Worm (Caenorhabditis elegans) whole organism, L4 larva: ENCODE results near the gene pgm-2.

Source experiments
- D1046.2 ChIP-seq: fragments of 200-800 bp; sonication (Bioruptor generic); IDR thresholded peaks from 2 replicates; pipeline ENCODE4 v1.3.6; 2022; ENCODE audit warnings: missing genetic modification characterization, missing compliant biosample characterization
- F10B5.3 ChIP-seq: sonication (generic microtip); optimal IDR thresholded peaks from 2 replicates; lab custom pipeline; 2016; ENCODE audit warnings: mild to moderate bottlenecking, missing genetic modification characterization, missing compliant biosample characterization
- F26F4.8 ChIP-seq: fragments of 200-800 bp; sonication (Bioruptor generic); conservative IDR thresholded peaks from 2 replicates; pipeline ENCODE4 v1.3.6; 2022; ENCODE audit warnings: missing genetic modification characterization, missing compliant biosample characterization
- F37D6.2 ChIP-seq: sonication (generic microtip); optimal IDR thresholded peaks from 2 replicates; lab custom pipeline; 2016; ENCODE audit warnings: mild to moderate bottlenecking, missing genetic modification characterization, missing compliant biosample characterization
- F44E2.7 ChIP-seq: fragments of 200-800 bp; sonication (Bioruptor generic); IDR thresholded peaks from 2 replicates; pipeline ENCODE4 v2.1.2; 2022; ENCODE audit warnings: missing genetic modification characterization, missing compliant biosample characterization
- F49E8.2 ChIP-seq: sonication (generic microtip); optimal IDR thresholded peaks from 2 replicates; lab custom pipeline; 2016; ENCODE audit warnings: missing compliant biosample characterization, mild to moderate bottlenecking, missing genetic modification characterization, borderline replicate concordance
- R02D3.7 ChIP-seq: fragments of 150-350 bp; sonication (generic microtip); optimal IDR thresholded peaks from 3 replicates; lab custom pipeline; 2014; ENCODE audit warnings: missing biosample characterization, missing genetic modification characterization
- T20F7.1 ChIP-seq: fragments of 200-800 bp; sonication (Bioruptor generic); optimal IDR thresholded peaks from 2 replicates; lab custom pipeline; 2018; ENCODE audit warnings: mild to moderate bottlenecking, missing genetic modification characterization, missing compliant biosample characterization
- T26A8.4 ChIP-seq: fragments of 200-800 bp; sonication (Bioruptor generic); IDR thresholded peaks from 2 replicates; pipeline ENCODE4 v1.3.6; 2022; ENCODE audit warnings: missing genetic modification characterization, missing compliant biosample characterization
- Y105C5A.15 ChIP-seq: fragments of 200-800 bp; sonication (Bioruptor generic); IDR thresholded peaks from 2 replicates; pipeline ENCODE4 v1.3.6; 2022; ENCODE audit warnings: missing genetic modification characterization, missing compliant biosample characterization
- Y5F2A.4 ChIP-seq: fragments of 200-800 bp; sonication (Bioruptor generic); optimal IDR thresholded peaks from 2 replicates; lab custom pipeline; 2018; ENCODE audit warnings: mild to moderate bottlenecking, missing genetic modification characterization, missing compliant biosample characterization
- ZK546.5 ChIP-seq, 2 experiments: sonication (generic microtip); optimal IDR thresholded peaks; 2 replicates each; lab custom pipeline; 2017; ENCODE audit warnings: missing biosample characterization in 2 of 2, missing genetic modification characterization in 2 of 2
- aly-2 ChIP-seq: sonication (generic microtip); optimal IDR thresholded peaks from 2 replicates; lab custom pipeline; 2018; ENCODE audit warnings: missing biosample characterization, missing genetic modification characterization
- ama-1 ChIP-seq: fragments of 150-350 bp; optimal IDR thresholded peaks from 2 replicates; lab custom pipeline; 2014; ENCODE audit warnings: inconsistent platforms, mixed read lengths
- attf-4 ChIP-seq: sonication (generic microtip); optimal IDR thresholded peaks from 3 replicates; lab custom pipeline; 2017; ENCODE audit warnings: missing biosample characterization, missing genetic modification characterization
- ceh-28 ChIP-seq: fragments of 150-350 bp; optimal IDR thresholded peaks from 2 replicates; lab custom pipeline; 2014; ENCODE audit warnings: missing biosample characterization, missing genetic modification reagents, missing genetic modification characterization
- ceh-44 ChIP-seq: fragments of 200-800 bp; sonication (Bioruptor generic); IDR thresholded peaks from 2 replicates; pipeline ENCODE4 v1.3.6; 2022; ENCODE audit warnings: missing genetic modification reagents, missing genetic modification characterization, missing compliant biosample characterization
- ceh-82 ChIP-seq: sonication (generic microtip); optimal IDR thresholded peaks from 2 replicates; lab custom pipeline; 2017; ENCODE audit warnings: missing biosample characterization, missing genetic modification characterization
- cey-2 ChIP-seq: sonication (generic microtip); optimal IDR thresholded peaks from 3 replicates; lab custom pipeline; 2017; ENCODE audit warnings: missing genetic modification characterization, mild to moderate bottlenecking, missing compliant biosample characterization, antibody characterized with exemption, borderline replicate concordance; ENCODE audit not compliant: insufficient read depth
- daf-12 ChIP-seq: fragments of 150-350 bp; optimal IDR thresholded peaks from 2 replicates; lab custom pipeline; 2014; ENCODE audit warnings: missing biosample characterization, missing genetic modification reagents, missing genetic modification characterization
- dmd-6 ChIP-seq: fragments of 200-800 bp; sonication (Bioruptor generic); IDR thresholded peaks from 2 replicates; pipeline ENCODE4 v1.3.6; 2022; ENCODE audit warnings: missing genetic modification reagents, missing genetic modification characterization, missing compliant biosample characterization
- dve-1 ChIP-seq: sonication (generic microtip); optimal IDR thresholded peaks from 2 replicates; lab custom pipeline; 2017; ENCODE audit warnings: antibody characterized with exemption, mild to moderate bottlenecking, missing genetic modification characterization, missing compliant biosample characterization; ENCODE audit not compliant: insufficient read depth
- egl-27 ChIP-seq: sonication (generic microtip); optimal IDR thresholded peaks from 3 replicates; lab custom pipeline; 2017; ENCODE audit warnings: missing biosample characterization, missing genetic modification reagents, missing genetic modification characterization
- egl-43 ChIP-seq: fragments of 200-800 bp; sonication (Bioruptor generic); IDR thresholded peaks from 2 replicates; pipeline ENCODE4 v1.3.6; 2022; ENCODE audit warnings: missing genetic modification reagents, missing genetic modification characterization, missing compliant biosample characterization
- fkh-10 ChIP-seq: fragments of 150-350 bp; optimal IDR thresholded peaks from 2 replicates; lab custom pipeline; 2014; ENCODE audit warnings: missing biosample characterization, missing genetic modification reagents, missing genetic modification characterization
- fos-1 ChIP-seq: fragments of 150-350 bp; optimal IDR thresholded peaks from 2 replicates; lab custom pipeline; 2014; ENCODE audit warnings: missing biosample characterization, missing genetic modification characterization
- hlh-11 ChIP-seq: fragments of 200-800 bp; sonication (Bioruptor generic); optimal IDR thresholded peaks from 2 replicates; lab custom pipeline; 2018; ENCODE audit warnings: mild to moderate bottlenecking, missing genetic modification characterization, missing compliant biosample characterization
- hmg-1.1 ChIP-seq: fragments of 200-800 bp; sonication (Bioruptor generic); IDR thresholded peaks from 2 replicates; pipeline ENCODE4 v1.3.6; 2022; ENCODE audit warnings: missing genetic modification reagents, missing genetic modification characterization, missing compliant biosample characterization
- jun-1 ChIP-seq: fragments of 150-350 bp; optimal IDR thresholded peaks from 2 replicates; lab custom pipeline; 2014; ENCODE audit warnings: missing biosample characterization, missing genetic modification reagents, missing genetic modification characterization
- lim-7 ChIP-seq: fragments of 200-800 bp; sonication (Bioruptor generic); IDR thresholded peaks from 2 replicates; pipeline ENCODE4 v1.3.6; 2022; ENCODE audit warnings: missing genetic modification characterization, missing compliant biosample characterization
- lin-38 ChIP-seq: fragments of 200-800 bp; sonication (Bioruptor generic); IDR thresholded peaks from 2 replicates; pipeline ENCODE4 v1.3.6; 2022; ENCODE audit warnings: missing genetic modification reagents, missing genetic modification characterization, missing compliant biosample characterization
- lsy-2 ChIP-seq, 2 experiments: fragments of 150-350 bp in 1 of 2; sonication (generic microtip) in 1 of 2; optimal IDR thresholded peaks; 2 replicates each; lab custom pipeline; 2014 to 2017; ENCODE audit warnings: missing biosample characterization in 2 of 2, missing genetic modification characterization in 2 of 2
- madf-5 ChIP-seq, 2 experiments: fragments of 200-800 bp; sonication (Bioruptor generic); IDR thresholded peaks; 2 replicates each; pipeline ENCODE4 v1.3.6; 2022; ENCODE audit warnings: missing compliant biosample characterization in 2 of 2, missing genetic modification characterization in 2 of 2
- madf-9 ChIP-seq: fragments of 200-800 bp; sonication (Bioruptor generic); conservative IDR thresholded peaks from 2 replicates; pipeline ENCODE4 v1.3.6; 2022; ENCODE audit warnings: missing genetic modification reagents, missing genetic modification characterization, missing compliant biosample characterization
- mxl-3 ChIP-seq: fragments of 200-800 bp; sonication (Bioruptor generic); optimal IDR thresholded peaks from 2 replicates; lab custom pipeline; 2018; ENCODE audit warnings: mild to moderate bottlenecking, missing genetic modification characterization, missing compliant biosample characterization
- nhr-10 ChIP-seq: fragments of 150-350 bp; optimal IDR thresholded peaks from 2 replicates; lab custom pipeline; 2014; ENCODE audit warnings: missing biosample characterization, missing genetic modification characterization
- nhr-102 ChIP-seq: sonication (generic microtip); optimal IDR thresholded peaks from 2 replicates; lab custom pipeline; 2016; ENCODE audit warnings: mild to moderate bottlenecking, missing genetic modification characterization, moderate library complexity, missing compliant biosample characterization
- nhr-237 ChIP-seq: sonication (generic microtip); optimal IDR thresholded peaks from 2 replicates; lab custom pipeline; 2017; ENCODE audit warnings: missing biosample characterization, missing genetic modification characterization
- nhr-28 ChIP-seq: fragments of 150-350 bp; optimal IDR thresholded peaks from 2 replicates; lab custom pipeline; 2014; ENCODE audit warnings: missing biosample characterization, missing genetic modification characterization
- nhr-48 ChIP-seq: sonication (generic microtip); optimal IDR thresholded peaks from 2 replicates; lab custom pipeline; 2016; ENCODE audit warnings: mild to moderate bottlenecking, missing genetic modification characterization, missing compliant biosample characterization
- php-3 ChIP-seq: fragments of 200-800 bp; sonication (Bioruptor generic); IDR thresholded peaks from 2 replicates; pipeline ENCODE4 v1.3.6; 2022; ENCODE audit warnings: missing genetic modification reagents, missing genetic modification characterization, missing compliant biosample characterization
- saeg-2 ChIP-seq: fragments of 200-800 bp; sonication (Bioruptor generic); IDR thresholded peaks from 2 replicates; pipeline ENCODE4 v1.3.6; 2022; ENCODE audit warnings: missing genetic modification reagents, missing genetic modification characterization, missing compliant biosample characterization
- sdz-12 ChIP-seq: fragments of 200-800 bp; sonication (Bioruptor generic); optimal IDR thresholded peaks from 2 replicates; lab custom pipeline; 2018; ENCODE audit warnings: mild to moderate bottlenecking, missing genetic modification characterization, missing compliant biosample characterization
- skn-1 ChIP-seq: fragments of 150-350 bp; optimal IDR thresholded peaks from 2 replicates; lab custom pipeline; 2014; ENCODE audit warnings: missing biosample characterization, missing genetic modification characterization
- snpc-4 ChIP-seq: fragments of 150-350 bp; optimal IDR thresholded peaks from 2 replicates; lab custom pipeline; 2014; ENCODE audit warnings: missing biosample characterization, missing genetic modification characterization
- spr-1 ChIP-seq: sonication (generic microtip); optimal IDR thresholded peaks from 2 replicates; lab custom pipeline; 2016; ENCODE audit warnings: mild to moderate bottlenecking, missing genetic modification characterization, missing compliant biosample characterization
- spr-3 ChIP-seq: fragments of 200-800 bp; sonication (Bioruptor generic); optimal IDR thresholded peaks from 2 replicates; lab custom pipeline; 2018; ENCODE audit warnings: mild to moderate bottlenecking, missing genetic modification characterization, missing compliant biosample characterization
- unc-62 ChIP-seq, 3 experiments: fragments of 150-350 bp in 1 of 3; sonication (generic microtip); optimal IDR thresholded peaks in 2 of 3; peaks in 1 of 3; 1 replicate in 1 of 3; 2 replicates in 2 of 3; lab custom pipeline; 2014 to 2017; ENCODE audit warnings: missing biosample characterization in 3 of 3, missing genetic modification characterization in 3 of 3, missing genetic modification reagents in 3 of 3, missing genotype in 1 of 3
- vab-7 ChIP-seq: fragments of 200-800 bp; sonication (Bioruptor generic); IDR thresholded peaks from 2 replicates; pipeline ENCODE4 v1.3.6; 2022; ENCODE audit warnings: missing genetic modification reagents, missing genetic modification characterization, missing compliant biosample characterization
- zag-1 ChIP-seq: fragments of 150-350 bp; optimal IDR thresholded peaks from 2 replicates; lab custom pipeline; 2014; ENCODE audit warnings: missing biosample characterization, missing genetic modification characterization
- zfp-2 ChIP-seq: sonication (generic microtip); optimal IDR thresholded peaks from 2 replicates; lab custom pipeline; 2016; ENCODE audit warnings: mild to moderate bottlenecking, missing genetic modification characterization, missing compliant biosample characterization
- zfp-3 ChIP-seq: fragments of 200-800 bp; sonication (Bioruptor generic); conservative IDR thresholded peaks from 2 replicates; pipeline ENCODE4 v1.3.6; 2022; ENCODE audit warnings: missing genetic modification reagents, missing genetic modification characterization, missing compliant biosample characterization
- zip-2 ChIP-seq: fragments of 150-350 bp; optimal IDR thresholded peaks from 2 replicates; lab custom pipeline; 2014; ENCODE audit warnings: missing biosample characterization, missing genetic modification characterization

Gene pgm-2

DNA sequence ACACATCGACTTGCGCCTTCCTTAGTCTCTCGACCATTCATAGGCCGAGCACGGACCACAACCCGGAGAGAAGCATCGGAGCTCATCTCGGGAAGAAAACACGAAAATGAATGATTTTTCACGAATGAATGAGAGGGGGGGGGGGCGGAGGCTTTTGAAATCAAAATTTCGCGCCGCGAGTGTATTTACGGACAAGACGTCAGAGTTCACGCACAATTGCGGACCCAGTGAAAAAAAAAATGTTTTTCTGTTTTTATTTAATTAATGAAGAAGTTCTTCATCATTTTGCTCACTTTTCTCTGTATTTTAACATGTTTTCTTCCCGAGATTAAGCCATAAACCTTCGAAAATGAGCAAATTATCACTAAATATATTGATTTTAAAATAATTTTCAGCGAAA, 7.9 kb downstream of the pgm-2 start, which contains the start of the genes klp-19 and slc-36.1 (continued):
- TF ChIP-seq snpc-4, result no peak
- TF ChIP-seq cey-2 (tag; lab: Kevin White, UChicago), result no peak
- no peak for TF ChIP-seq fkh-10
- TF ChIP-seq D1046.2, result no peak
- no peak for TF ChIP-seq egl-27 (tag; lab: Kevin White, UChicago)
- no peak for TF ChIP-seq skn-1 (tag; lab: Kevin White, UChicago)
- TF ChIP-seq F26F4.8, result no peak
- no peak for TF ChIP-seq fos-1 (tag; lab: Kevin White, UChicago)
- peak; percentile 67 for TF ChIP-seq lin-38
- no peak for TF ChIP-seq R02D3.7 (tag; lab: Kevin White, UChicago)
- TF ChIP-seq zfp-2 (tag; lab: Kevin White, UChicago), result no peak
- TF ChIP-seq egl-43 (GFP tag; lab: Robert Waterston, UW), result no peak
- TF ChIP-seq vab-7 (GFP tag; lab: Robert Waterston, UW), result no peak
- TF ChIP-seq ceh-44 (GFP tag; lab: Robert Waterston, UW), result no peak
- no peak for TF ChIP-seq F44E2.7 (GFP tag; lab: Robert Waterston, UW)
- no peak for TF ChIP-seq ama-1 (lab: Kevin White, UChicago)
- no peak for TF ChIP-seq aly-2 (tag; lab: Kevin White, UChicago)
- TF ChIP-seq dve-1 (tag; lab: Kevin White, UChicago), result peak; percentile 20
- TF ChIP-seq zfp-3 (GFP tag; lab: Robert Waterston, UW), result no peak
- TF ChIP-seq zag-1 (tag; lab: Kevin White, UChicago), result no peak
- 0 out of 2 replicates have a peak, but pooled peaks have one; percentile 35 for TF ChIP-seq hmg-1.1 (GFP tag; lab: Robert Waterston, UW)
- no peak for TF ChIP-seq spr-3 (GFP tag; lab: Kevin White, UChicago)
- TF ChIP-seq T26A8.4 (GFP tag; lab: Robert Waterston, UW), result no peak
- TF ChIP-seq nhr-48, result no peak
- no peak for TF ChIP-seq php-3 (GFP tag; lab: Robert Waterston, UW)
- no peak for TF ChIP-seq F37D6.2 (tag; lab: Kevin White, UChicago)
- no peak for TF ChIP-seq nhr-10 (tag; lab: Kevin White, UChicago)
- TF ChIP-seq T20F7.1, result no peak
- no peak for TF ChIP-seq lim-7 (GFP tag; lab: Robert Waterston, UW)
- TF ChIP-seq lsy-2 (tag; optimal IDR thresholded peaks at IDR 0.05; lab: Kevin White, UChicago), result peak in 1 of 2 experiments; percentile 53
- TF ChIP-seq ceh-28 (tag; lab: Kevin White, UChicago), result no peak
- TF ChIP-seq nhr-237 (tag; lab: Kevin White, UChicago), result no peak
- TF ChIP-seq F49E8.2 (tag; lab: Kevin White, UChicago), result no peak
- no peak for TF ChIP-seq nhr-28 (tag; lab: Kevin White, UChicago)
- TF ChIP-seq unc-62 (GFP tag; optimal IDR thresholded peaks at IDR 0.05 in 1 of 2; lab: Kevin White, UChicago), result no peak
- TF ChIP-seq unc-62 (tag; optimal IDR thresholded peaks at IDR 0.05; lab: Kevin White, UChicago), result no peak
- TF ChIP-seq dmd-6 (GFP tag; lab: Robert Waterston, UW), result no peak
- TF ChIP-seq ceh-82, result no peak
- TF ChIP-seq spr-1, result no peak
- no peak for TF ChIP-seq F10B5.3 (tag; lab: Kevin White, UChicago)
- no peak for TF ChIP-seq jun-1 (tag; lab: Kevin White, UChicago)
- TF ChIP-seq Y105C5A.15 (GFP tag; lab: Robert Waterston, UW), result no peak
- no peak for TF ChIP-seq hlh-11 (tag; lab: Kevin White, UChicago)
- no peak for TF ChIP-seq madf-9 (GFP tag; lab: Robert Waterston, UW)
- TF ChIP-seq Y5F2A.4 (GFP tag; lab: Kevin White, UChicago), result no peak
- TF ChIP-seq daf-12, result no peak
- TF ChIP-seq sdz-12 (GFP tag; lab: Kevin White, UChicago), result no peak
- no peak for TF ChIP-seq zip-2
- TF ChIP-seq attf-4, result no peak
- no peak for TF ChIP-seq mxl-3 (GFP tag; lab: Kevin White, UChicago)
- no peak for TF ChIP-seq nhr-102 (tag; lab: Kevin White, UChicago)
- no peak for TF ChIP-seq ZK546.5 (tag; optimal IDR thresholded peaks at IDR 0.05; lab: Kevin White, UChicago)
- TF ChIP-seq madf-5 (GFP tag; IDR thresholded peaks at IDR 0.05; lab: Robert Waterston, UW), result no peak
- no peak for TF ChIP-seq saeg-2 (GFP tag; lab: Robert Waterston, UW)
